Worm (Caenorhabditis elegans) whole organism, young adult: ENCODE data around the gene T26E4.2.
"Not testable (repeated sequence)": the region's sequence is repeated elsewhere in the genome, so short reads cannot be mapped to it uniquely, and the experiment has no call there.

Experiments used
- B0035.1 ChIP-seq: sonication (generic microtip); optimal IDR thresholded peaks from 2 replicates; lab custom pipeline; 2016; ENCODE audit warnings: missing genetic modification characterization, mild to moderate bottlenecking, missing compliant biosample characterization, missing genotype, missing genetic modification reagents
- B0261.1 ChIP-seq: sonication (generic microtip); optimal IDR thresholded peaks from 2 replicates; lab custom pipeline; 2016; ENCODE audit warnings: mild to moderate bottlenecking, missing genetic modification characterization, moderate library complexity, missing compliant biosample characterization
- F10E7.11 ChIP-seq: sonication (generic microtip); optimal IDR thresholded peaks from 2 replicates; lab custom pipeline; 2017; ENCODE audit warnings: mild to moderate bottlenecking, missing genetic modification characterization, moderate library complexity, missing compliant biosample characterization
- F23B12.7 ChIP-seq: sonication (generic microtip); optimal IDR thresholded peaks from 2 replicates; lab custom pipeline; 2017; ENCODE audit warnings: missing genetic modification characterization, mild to moderate bottlenecking, missing compliant biosample characterization, antibody characterized with exemption, moderate library complexity; ENCODE audit not compliant: insufficient read depth
- F37B4.10 ChIP-seq: fragments of 200-800 bp; sonication (Bioruptor generic); IDR thresholded peaks from 2 replicates; pipeline ENCODE4 v1.3.6; 2022; ENCODE audit warnings: missing genetic modification characterization, missing compliant biosample characterization
- F52B5.7 ChIP-seq: sonication (generic microtip); optimal IDR thresholded peaks from 2 replicates; lab custom pipeline; 2016; ENCODE audit warnings: mild to moderate bottlenecking, missing genetic modification characterization, missing compliant biosample characterization
- F57C9.4 ChIP-seq: sonication (generic microtip); optimal IDR thresholded peaks from 2 replicates; lab custom pipeline; 2017; ENCODE audit warnings: mild to moderate bottlenecking, missing genetic modification characterization, missing compliant biosample characterization
- Y67H2A.10 ChIP-seq: fragments of 200-800 bp; sonication (Bioruptor generic); conservative IDR thresholded peaks from 2 replicates; pipeline ENCODE4 v1.3.6; 2022; ENCODE audit warnings: missing genetic modification reagents, missing genetic modification characterization, missing compliant biosample characterization
- ZK185.1 ChIP-seq: sonication (generic microtip); optimal IDR thresholded peaks from 2 replicates; lab custom pipeline; 2016; ENCODE audit warnings: mild to moderate bottlenecking, missing genetic modification characterization, missing compliant biosample characterization; ENCODE audit not compliant: poor library complexity, severe bottlenecking
- athp-1 ChIP-seq: sonication (generic microtip); optimal IDR thresholded peaks from 2 replicates; lab custom pipeline; 2017; ENCODE audit warnings: mild to moderate bottlenecking, missing genetic modification characterization, missing compliant biosample characterization
- attf-3 ChIP-seq: fragments of 200-800 bp; sonication (Bioruptor generic); conservative IDR thresholded peaks from 2 replicates; pipeline ENCODE4 v1.3.6; 2022; ENCODE audit warnings: missing genetic modification reagents, missing genetic modification characterization, missing compliant biosample characterization
- ccch-3 ChIP-seq: fragments of 200-800 bp; sonication (Bioruptor generic); optimal IDR thresholded peaks from 2 replicates; lab custom pipeline; 2018; ENCODE audit warnings: mild to moderate bottlenecking, missing genetic modification characterization, missing compliant biosample characterization
- cebp-1 ChIP-seq, 2 experiments: fragments of 200-800 bp in 1 of 2; sonication (Bioruptor generic) in 1 of 2; sonication (generic microtip) in 1 of 2; IDR thresholded peaks in 1 of 2; optimal IDR thresholded peaks in 1 of 2; 2 replicates each; pipeline versions ENCODE4 v1.3.6 to Lab custom; 2017 to 2022; ENCODE audit warnings: missing compliant biosample characterization in 2 of 2, missing genetic modification characterization in 2 of 2, mild to moderate bottlenecking in 1 of 2, missing genetic modification reagents in 1 of 2, moderate library complexity in 1 of 2
- ceh-58 ChIP-seq: fragments of 200-800 bp; sonication (Bioruptor generic); IDR thresholded peaks from 2 replicates; pipeline ENCODE4 v1.3.6; 2022; ENCODE audit warnings: missing genetic modification characterization, missing compliant biosample characterization
- ceh-79 ChIP-seq: sonication (generic microtip); optimal IDR thresholded peaks from 2 replicates; lab custom pipeline; 2017; ENCODE audit warnings: mild to moderate bottlenecking, missing genetic modification characterization, missing compliant biosample characterization
- dpl-1 ChIP-seq: fragments of 150-350 bp; optimal IDR thresholded peaks from 2 replicates; lab custom pipeline; 2014; ENCODE audit warnings: missing biosample characterization, missing genetic modification reagents, missing genetic modification characterization
- efl-1 ChIP-seq: fragments of 150-350 bp; optimal IDR thresholded peaks from 2 replicates; lab custom pipeline; 2014; ENCODE audit warnings: missing biosample characterization, missing genetic modification reagents, missing genetic modification characterization
- egl-44 ChIP-seq: fragments of 200-800 bp; sonication (Bioruptor generic); IDR thresholded peaks from 2 replicates; pipeline ENCODE4 v1.3.6; 2022; ENCODE audit warnings: missing genetic modification reagents, missing genetic modification characterization, missing compliant biosample characterization
- ekl-4 ChIP-seq: fragments of 200-800 bp; sonication (Bioruptor generic); IDR thresholded peaks from 2 replicates; pipeline ENCODE4 v1.3.6; 2022; ENCODE audit warnings: missing genetic modification reagents, missing genetic modification characterization, missing compliant biosample characterization
- hlh-26 ChIP-seq: fragments of 200-800 bp; sonication (Bioruptor generic); conservative IDR thresholded peaks from 2 replicates; pipeline ENCODE4 v1.3.6; 2022; ENCODE audit warnings: missing genetic modification reagents, missing genetic modification characterization, missing compliant biosample characterization
- let-607 ChIP-seq, 2 experiments: fragments of 200-800 bp in 1 of 2; sonication (Bioruptor generic) in 1 of 2; sonication (generic microtip) in 1 of 2; optimal IDR thresholded peaks; 2 replicates each; lab custom pipeline; 2016 to 2018; ENCODE audit warnings: mild to moderate bottlenecking in 2 of 2, missing compliant biosample characterization in 2 of 2, missing genetic modification characterization in 2 of 2, moderate library complexity in 2 of 2, missing genotype in 1 of 2
- lin-54 ChIP-seq: fragments of 200-800 bp; sonication (Bioruptor generic); optimal IDR thresholded peaks from 2 replicates; lab custom pipeline; 2018; ENCODE audit warnings: mild to moderate bottlenecking, missing genetic modification characterization, missing compliant biosample characterization
- lsy-27 ChIP-seq: sonication (generic microtip); optimal IDR thresholded peaks from 2 replicates; lab custom pipeline; 2017; ENCODE audit warnings: missing genetic modification characterization, mild to moderate bottlenecking, missing compliant biosample characterization, antibody characterized with exemption, missing genotype, borderline replicate concordance; ENCODE audit not compliant: insufficient read depth
- mcd-1 ChIP-seq: fragments of 200-800 bp; sonication (Bioruptor generic); IDR thresholded peaks from 2 replicates; pipeline ENCODE4 v1.3.6; 2022; ENCODE audit warnings: missing genetic modification reagents, missing genetic modification characterization, missing compliant biosample characterization
- mel-28 ChIP-seq: sonication (generic microtip); optimal IDR thresholded peaks from 2 replicates; lab custom pipeline; 2016; ENCODE audit warnings: borderline replicate concordance, mild to moderate bottlenecking, missing genetic modification characterization, missing compliant biosample characterization
- mes-4 ChIP-seq: sonication (generic microtip); optimal IDR thresholded peaks from 2 replicates; lab custom pipeline; 2016; ENCODE audit warnings: missing genotype, missing genetic modification characterization, missing compliant biosample characterization
- nfya-1 ChIP-seq: sonication (generic microtip); optimal IDR thresholded peaks from 2 replicates; lab custom pipeline; 2017; ENCODE audit warnings: antibody characterized with exemption, missing compliant biosample characterization, missing genetic modification characterization, borderline replicate concordance; ENCODE audit not compliant: insufficient read depth
- nhr-90 ChIP-seq: sonication (generic microtip); optimal IDR thresholded peaks from 2 replicates; lab custom pipeline; 2016; ENCODE audit warnings: missing genotype, mild to moderate bottlenecking, missing genetic modification characterization, missing compliant biosample characterization
- pha-4 ChIP-seq: fragments of 150-350 bp; sonication (generic microtip); optimal IDR thresholded peaks from 2 replicates; lab custom pipeline; 2014; ENCODE audit warnings: missing biosample characterization, missing genetic modification reagents, missing genetic modification characterization
- rec-8 ChIP-seq, 2 experiments: sonication (generic microtip); optimal IDR thresholded peaks; 2 replicates each; lab custom pipeline; 2016; ENCODE audit warnings: mild to moderate bottlenecking in 2 of 2, missing genetic modification characterization in 2 of 2, missing genetic modification reagents in 2 of 2, missing genotype in 2 of 2, missing biosample characterization in 1 of 2, missing compliant biosample characterization in 1 of 2, moderate library complexity in 1 of 2
- snpc-1.3 ChIP-seq: sonication (generic microtip); optimal IDR thresholded peaks from 2 replicates; lab custom pipeline; 2017; ENCODE audit warnings: missing genetic modification characterization, mild to moderate bottlenecking, missing compliant biosample characterization, antibody characterized with exemption, moderate library complexity, missing genotype, missing genetic modification reagents; ENCODE audit not compliant: insufficient read depth
- unc-130 ChIP-seq: sonication (generic microtip); optimal IDR thresholded peaks from 2 replicates; lab custom pipeline; 2016; ENCODE audit warnings: missing genetic modification reagents, missing genetic modification characterization, missing compliant biosample characterization
- ztf-25 ChIP-seq: fragments of 200-800 bp; sonication (Bioruptor generic); IDR thresholded peaks from 2 replicates; pipeline ENCODE4 v1.3.6; 2022; ENCODE audit warnings: missing genetic modification reagents, missing genetic modification characterization, missing compliant biosample characterization
- ztf-28 ChIP-seq: fragments of 200-800 bp; sonication (Bioruptor generic); IDR thresholded peaks from 2 replicates; pipeline ENCODE4 v1.3.6; 2022; ENCODE audit warnings: missing genetic modification reagents, missing genetic modification characterization, missing compliant biosample characterization

The T26E4.2 gene

ce11 chrV:15735720-15736119 lies 45.5 kb upstream of the T26E4.2 start, which contains the start of gene str-27:
str-27 (minus strand) TSS chrV:15735820.
- TF ChIP-seq F23B12.7 (tag; lab: Kevin White, UChicago): no peak
- no peak for TF ChIP-seq ccch-3 (GFP tag; lab: Kevin White, UChicago)
- TF ChIP-seq egl-44 (GFP tag; lab: Robert Waterston, UW): no peak
- TF ChIP-seq F57C9.4 (tag; lab: Kevin White, UChicago): no peak
- no peak for TF ChIP-seq mel-28 (tag; lab: Kevin White, UChicago)
- TF ChIP-seq ekl-4 (GFP tag; lab: Robert Waterston, UW): no peak
- no peak for TF ChIP-seq nhr-90
- TF ChIP-seq ceh-79 (tag; lab: Kevin White, UChicago): no peak
- no peak for TF ChIP-seq F10E7.11 (tag; lab: Kevin White, UChicago)
- TF ChIP-seq mcd-1 (GFP tag; lab: Robert Waterston, UW): no peak

ce11 chrV:15741851-15742250 lies 39.3 kb upstream of the T26E4.2 start, which contains the start of gene str-18:
str-18 (minus strand) TSS chrV:15741951.
- TF ChIP-seq ZK185.1 (tag; lab: Kevin White, UChicago) (no peak), athp-1 (tag; lab: Kevin White, UChicago) (no peak), cebp-1 (GFP tag; IDR thresholded peaks at IDR 0.05; lab: Robert Waterston, UW) (no peak), cebp-1 (tag; optimal IDR thresholded peaks at IDR 0.05; lab: Kevin White, UChicago) (no peak), lsy-27 (tag; lab: Kevin White, UChicago) (no peak), efl-1 (GFP tag; lab: Kevin White, UChicago) (no peak), F37B4.10 (GFP tag; lab: Robert Waterston, UW) (no peak), dpl-1 (GFP tag; lab: Kevin White, UChicago) (no peak), F52B5.7 (tag; lab: Kevin White, UChicago) (no peak), snpc-1.3 (tag; lab: Kevin White, UChicago) (no peak), ztf-28 (GFP tag; lab: Robert Waterston, UW) (no peak), Y67H2A.10 (no peak), B0035.1 (tag; lab: Kevin White, UChicago) (no peak), B0261.1 (tag; lab: Kevin White, UChicago) (no peak)

ce11 chrV:15744366-15744765 lies 36.8 kb upstream of the T26E4.2 start, which contains the start of gene str-19:
str-19 (minus strand) TSS chrV:15744466.
- TF ChIP-seq lin-54; ceh-58; cebp-1 (GFP tag; IDR thresholded peaks at IDR 0.05; lab: Robert Waterston, UW); cebp-1 (tag; optimal IDR thresholded peaks at IDR 0.05; lab: Kevin White, UChicago): not testable (repeated sequence)

- not testable (repeated sequence) for TF ChIP-seq ztf-25 (GFP tag; lab: Robert Waterston, UW); mes-4 (tag; lab: Kevin White, UChicago); rec-8 (tag; optimal IDR thresholded peaks at IDR 0.05; lab: Kevin White, UChicago)
Measured at ce11 chrV:15748343-15748742, 32.8 kb upstream of the T26E4.2 start, which contains the start of gene T23D5.8. T23D5.8 (minus strand) TSS chrV:15748443.

ce11 chrV:15750130-15750529 lies 31.1 kb upstream of the T26E4.2 start, which contains the start of gene str-6:
str-6 (minus strand) TSS chrV:15750230.
- TF ChIP-seq attf-3 (GFP tag; lab: Robert Waterston, UW): no peak
- no peak for TF ChIP-seq let-607 (tag; optimal IDR thresholded peaks at IDR 0.05; lab: Kevin White, UChicago)
- no peak for TF ChIP-seq pha-4 (tag; lab: Kevin White, UChicago)
- no peak for TF ChIP-seq efl-1 (GFP tag; lab: Kevin White, UChicago)
- TF ChIP-seq unc-130 (GFP tag; lab: Kevin White, UChicago): no peak
- TF ChIP-seq hlh-26 (GFP tag; lab: Robert Waterston, UW): no peak
- no peak for TF ChIP-seq nfya-1 (tag; lab: Kevin White, UChicago)
